Worm (Caenorhabditis elegans): ENCODE measurements around the gene F41G3.3.

Gene F41G3.3

ce11 chrII:6776418-6777034 is 20.2 kb downstream of the F41G3.3 start, which contains the start of gene ssup-72 (continued):
- peak; percentile 84 for TF ChIP-seq mep-1 (tag; optimal IDR thresholded peaks at IDR 0.05)
- no peak for TF ChIP-seq C34B4.2 (tag; optimal IDR thresholded peaks at IDR 0.05)
- no peak for TF ChIP-seq jun-1 (tag; optimal IDR thresholded peaks at IDR 0.05)
- peak; percentile 84 to 91 for TF ChIP-seq lin-35 (GFP tag; optimal IDR thresholded peaks at IDR 0.05)
- peak; percentile 41 for TF ChIP-seq snpc-4 (tag; optimal IDR thresholded peaks at IDR 0.05)
- no peak for TF ChIP-seq unc-98 (GFP tag; IDR thresholded peaks at IDR 0.05)
- no peak for TF ChIP-seq ceh-63 (GFP tag; optimal IDR thresholded peaks at IDR 0.05)
- peak; percentile 51; the same call in 1 of the 2 replicates for TF ChIP-seq grh-1 (GFP tag; IDR thresholded peaks at IDR 0.05)
- TF ChIP-seq lin-15B (tag; optimal IDR thresholded peaks at IDR 0.05): peak; percentile 39
- TF ChIP-seq nhr-11 (tag; optimal IDR thresholded peaks at IDR 0.05): no peak
- no peak for TF ChIP-seq fkh-10 (GFP tag; optimal IDR thresholded peaks at IDR 0.05)
- peak; percentile 60 for TF ChIP-seq ztf-4 (tag; optimal IDR thresholded peaks at IDR 0.05)
- no peak for TF ChIP-seq sptf-1 (tag; optimal IDR thresholded peaks at IDR 0.05)
- TF ChIP-seq egl-13 (tag; optimal IDR thresholded peaks at IDR 0.05): peak; percentile 86
- TF ChIP-seq egl-27 (tag; optimal IDR thresholded peaks at IDR 0.05): no peak
- TF ChIP-seq zag-1 (tag; optimal IDR thresholded peaks at IDR 0.05): no peak
- TF ChIP-seq nhr-28 (tag; optimal IDR thresholded peaks at IDR 0.05): no peak
- TF ChIP-seq hpl-2 (GFP tag; optimal IDR thresholded peaks at IDR 0.05): no peak
- TF ChIP-seq nhr-77 (tag; optimal IDR thresholded peaks at IDR 0.05): peak; percentile 15
- TF ChIP-seq lin-14 (GFP tag; optimal IDR thresholded peaks at IDR 0.05): peak; percentile 84
- TF ChIP-seq nhr-47 (tag; optimal IDR thresholded peaks at IDR 0.05): peak; percentile 86
- no peak for TF ChIP-seq ama-1 (optimal IDR thresholded peaks at IDR 0.05)
- TF ChIP-seq unc-30 (tag; optimal IDR thresholded peaks at IDR 0.05): no peak
- peak; percentile 35 for TF ChIP-seq elt-2 (tag; optimal IDR thresholded peaks at IDR 0.05)
- peak; percentile 52 for TF ChIP-seq lin-13 (GFP tag; optimal IDR thresholded peaks at IDR 0.05)
- peak; percentile 74 for TF ChIP-seq fkh-8 (tag; optimal IDR thresholded peaks at IDR 0.05)
- TF ChIP-seq F16B12.6 (tag; optimal IDR thresholded peaks at IDR 0.05): no peak
- TF ChIP-seq pag-3 (tag; optimal IDR thresholded peaks at IDR 0.05; ENCODE audit: borderline replicate concordance, insufficient read depth): no peak
- peak; percentile 86 for TF ChIP-seq ceh-90 (tag; optimal IDR thresholded peaks at IDR 0.05)
- peak; percentile 78 for TF ChIP-seq xbp-1 (tag; optimal IDR thresholded peaks at IDR 0.05)
- TF ChIP-seq skn-1 (tag; optimal IDR thresholded peaks at IDR 0.05): peak; percentile 45
- TF ChIP-seq dsc-1 (tag; optimal IDR thresholded peaks at IDR 0.05): peak; percentile 81
- TF ChIP-seq zip-4 (GFP tag; optimal IDR thresholded peaks at IDR 0.05): no peak

- TF ChIP-seq ceh-90 (tag; optimal IDR thresholded peaks at IDR 0.05) (no peak), fkh-8 (tag; optimal IDR thresholded peaks at IDR 0.05) (peak; percentile 76), nhr-71 (tag; optimal IDR thresholded peaks at IDR 0.05) (peak; percentile 14), jun-1 (tag; optimal IDR thresholded peaks at IDR 0.05) (no peak), unc-30 (tag; optimal IDR thresholded peaks at IDR 0.05) (no peak), efl-1 (optimal IDR thresholded peaks at IDR 0.05) (no peak), efl-1 (GFP tag; optimal IDR thresholded peaks at IDR 0.05 in 1 of 2) (peak in 1 of 2 experiments; percentile 24)
These were observed 22.8 kb downstream of the F41G3.3 start, which contains the start of gene T13C2.7 for ce11 chrII:6779104-6779503. T13C2.7 (plus strand) TSS chrII:6779404.

- peak; percentile 64 for TF ChIP-seq pqm-1 (tag; optimal IDR thresholded peaks at IDR 0.05)
- TF ChIP-seq jun-1 (tag; optimal IDR thresholded peaks at IDR 0.05): no peak
- TF ChIP-seq skn-1 (tag; optimal IDR thresholded peaks at IDR 0.05): no peak
- peak; percentile 81 for TF ChIP-seq elt-2 (tag; optimal IDR thresholded peaks at IDR 0.05)
These were observed 24.9 kb downstream of the F41G3.3 start for ce11 chrII:6781231-6781630.

- TF ChIP-seq dpl-1 (GFP tag; optimal IDR thresholded peaks at IDR 0.05): no peak
- no peak for TF ChIP-seq aha-1 (tag; optimal IDR thresholded peaks at IDR 0.05)
- TF ChIP-seq grh-1 (GFP tag; IDR thresholded peaks at IDR 0.05): no peak
- TF ChIP-seq alr-1 (tag; optimal IDR thresholded peaks at IDR 0.05; ENCODE audit: borderline replicate concordance): no peak
- no peak for TF ChIP-seq elt-3 (tag; optimal IDR thresholded peaks at IDR 0.05)
- TF ChIP-seq zip-4 (GFP tag; optimal IDR thresholded peaks at IDR 0.05): no peak
- TF ChIP-seq F16B12.6 (tag; optimal IDR thresholded peaks at IDR 0.05): no peak
- TF ChIP-seq unc-62 (GFP tag; optimal IDR thresholded peaks at IDR 0.05): no peak
- no peak for TF ChIP-seq fkh-8 (tag; optimal IDR thresholded peaks at IDR 0.05)
- TF ChIP-seq mdl-1 (tag; optimal IDR thresholded peaks at IDR 0.05): no peak
- TF ChIP-seq pqm-1 (tag; optimal IDR thresholded peaks at IDR 0.05): no peak
- no peak for TF ChIP-seq hpl-2 (GFP tag; optimal IDR thresholded peaks at IDR 0.05)
- TF ChIP-seq irx-1 (tag; optimal IDR thresholded peaks at IDR 0.05): no peak
- no peak for TF ChIP-seq mab-9 (GFP tag; IDR thresholded peaks at IDR 0.05)
- no peak for TF ChIP-seq lin-39 (tag; optimal IDR thresholded peaks at IDR 0.05)
- no peak for TF ChIP-seq lin-35 (GFP tag; optimal IDR thresholded peaks at IDR 0.05)
- TF ChIP-seq hlh-4 (tag; optimal IDR thresholded peaks at IDR 0.05): no peak
These were observed 25.7 kb downstream of the F41G3.3 start for ce11 chrII:6781983-6782382.
